Fruit fly (Drosophila melanogaster): ENCODE measurements around the gene CG32487.

DNA sequence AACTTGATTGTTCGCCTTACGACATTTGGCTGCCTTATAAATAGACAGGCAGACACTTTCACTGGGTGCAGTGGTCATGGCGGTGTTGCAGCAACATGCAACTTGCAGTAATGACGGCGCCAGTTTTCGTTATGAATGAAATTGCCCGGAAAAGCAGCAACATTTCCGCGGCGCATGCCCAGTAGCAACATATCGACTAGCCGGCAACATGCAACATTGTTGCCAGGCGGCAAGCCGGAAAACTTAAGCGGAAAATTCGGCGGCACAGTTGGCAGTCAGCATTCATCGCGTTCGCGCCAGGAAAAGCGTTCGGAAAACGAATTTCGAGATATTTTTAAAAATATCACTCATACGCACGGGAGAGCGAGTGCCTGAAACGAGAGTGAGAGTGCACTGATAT lies 15.6 kb downstream of the CG32487 start, which contains the start of gene FMRFaR:
- no peak for TF ChIP-seq psq (optimal IDR thresholded peaks at IDR 0.05)
- no peak for TF ChIP-seq usp (GFP tag; optimal IDR thresholded peaks at IDR 0.05)
- TF ChIP-seq EcR (GFP tag; optimal IDR thresholded peaks at IDR 0.05): no peak
- no peak for TF ChIP-seq pan (optimal IDR thresholded peaks at IDR 0.05)
- no peak for TF ChIP-seq Dll (optimal IDR thresholded peaks at IDR 0.05)
- TF ChIP-seq CG8478 (optimal IDR thresholded peaks at IDR 0.05): no peak
